Fruit fly (Drosophila melanogaster) whole organism, adult: ENCODE results near the gene CG12320.

Experiments used
- CG11617 ChIP-seq: fragments of 200-800 bp; sonication (Bioruptor generic); optimal IDR thresholded peaks from 2 replicates; lab custom pipeline; 2017; ENCODE audit warnings: mild to moderate bottlenecking, missing biosample characterization, missing genetic modification reagents, missing genetic modification characterization
- CG12768 ChIP-seq: fragments of 200-800 bp; sonication (Bioruptor generic); optimal IDR thresholded peaks from 2 replicates; lab custom pipeline; 2017; ENCODE audit warnings: missing biosample characterization, missing genetic modification characterization, mild to moderate bottlenecking, moderate library complexity, missing genetic modification reagents
- CG14711 ChIP-seq: fragments of 200-800 bp; sonication (Bioruptor generic); optimal IDR thresholded peaks from 2 replicates; lab custom pipeline; 2018; ENCODE audit warnings: missing biosample characterization, mild to moderate bottlenecking, missing genetic modification characterization, moderate library complexity
- CG1620 ChIP-seq: fragments of 200-800 bp; sonication (Bioruptor generic); optimal IDR thresholded peaks from 2 replicates; lab custom pipeline; 2016; ENCODE audit warnings: missing biosample characterization, missing genetic modification characterization
- CG33017 ChIP-seq: fragments of 200-800 bp; sonication (Bioruptor generic); optimal IDR thresholded peaks from 2 replicates; lab custom pipeline; 2018; ENCODE audit warnings: missing biosample characterization, mild to moderate bottlenecking, missing genetic modification characterization, moderate library complexity
- CG5204 ChIP-seq: fragments of 200-800 bp; sonication (Bioruptor generic); optimal IDR thresholded peaks from 2 replicates; lab custom pipeline; 2016; ENCODE audit warnings: missing biosample characterization, missing genetic modification characterization
- CG7045 ChIP-seq: fragments of 200-800 bp; sonication (Bioruptor generic); optimal IDR thresholded peaks from 2 replicates; lab custom pipeline; 2017; ENCODE audit warnings: missing biosample characterization, mild to moderate bottlenecking, missing genetic modification characterization
- CG7101 ChIP-seq: fragments of 200-800 bp; sonication (Bioruptor generic); optimal IDR thresholded peaks from 2 replicates; lab custom pipeline; 2018; ENCODE audit warnings: missing biosample characterization, mild to moderate bottlenecking, missing genetic modification characterization, moderate library complexity
- Clk ChIP-seq: fragments of 200-800 bp; sonication (Bioruptor generic); optimal IDR thresholded peaks from 2 replicates; lab custom pipeline; 2017; ENCODE audit warnings: missing biosample characterization, missing genetic modification characterization
- Crg-1 ChIP-seq: fragments of 200-800 bp; sonication (Bioruptor generic); optimal IDR thresholded peaks from 2 replicates; lab custom pipeline; 2016; ENCODE audit warnings: missing biosample characterization, missing genetic modification characterization
- Hr96 ChIP-seq: fragments of 200-800 bp; sonication (Bioruptor generic); optimal IDR thresholded peaks from 2 replicates; lab custom pipeline; 2016; ENCODE audit warnings: missing biosample characterization, missing genetic modification characterization
- Mnt ChIP-seq: fragments of 200-800 bp; sonication (Bioruptor generic); optimal IDR thresholded peaks from 2 replicates; lab custom pipeline; 2016; ENCODE audit warnings: missing biosample characterization, mild to moderate bottlenecking, missing genetic modification characterization
- bab1 ChIP-seq: fragments of 200-800 bp; sonication (Bioruptor generic); optimal IDR thresholded peaks from 3 replicates; lab custom pipeline; 2019; ENCODE audit warnings: missing biosample characterization, mild to moderate bottlenecking, missing genetic modification characterization, moderate library complexity
- cic ChIP-seq: fragments of 200-800 bp; sonication (Bioruptor generic); optimal IDR thresholded peaks from 2 replicates; lab custom pipeline; 2017; ENCODE audit warnings: missing biosample characterization, mild to moderate bottlenecking, missing genetic modification characterization, moderate library complexity
- cnc ChIP-seq, 2 experiments: fragments of >200 bp; optimal IDR thresholded peaks; 2 replicates each; lab custom pipeline; 2017
- kay ChIP-seq: fragments of 200-800 bp; sonication (Bioruptor generic); peaks from one replicate; lab custom pipeline; 2016; ENCODE audit warnings: missing biosample characterization, missing genetic modification characterization, borderline replicate concordance
- ovo ChIP-seq: fragments of 200-800 bp; sonication (Bioruptor generic); optimal IDR thresholded peaks from 2 replicates; lab custom pipeline; 2016; ENCODE audit warnings: missing biosample characterization, missing genetic modification characterization
- pad ChIP-seq: fragments of 200-800 bp; sonication (Bioruptor generic); optimal IDR thresholded peaks from 3 replicates; lab custom pipeline; 2017; ENCODE audit warnings: missing biosample characterization, missing genetic modification characterization, mild to moderate bottlenecking, moderate library complexity, missing genetic modification reagents
- tj ChIP-seq: fragments of 200-800 bp; sonication (Bioruptor generic); optimal IDR thresholded peaks from 3 replicates; lab custom pipeline; 2017; ENCODE audit warnings: missing biosample characterization, mild to moderate bottlenecking, missing genetic modification characterization, moderate library complexity
- toe ChIP-seq: fragments of 200-800 bp; sonication (Bioruptor generic); optimal IDR thresholded peaks from 2 replicates; lab custom pipeline; 2016; ENCODE audit warnings: missing biosample characterization, missing genetic modification characterization

CG12320 gene

dm6 chr3R:18234699-18235257, 17.8 kb downstream of the CG12320 start:
- TF ChIP-seq Mnt (GFP tag; lab: Kevin White, UChicago) (no peak), CG33017 (no peak), kay (GFP tag; lab: Kevin White, UChicago) (no peak), CG7045 (GFP tag; lab: Kevin White, UChicago) (no peak)

DNA sequence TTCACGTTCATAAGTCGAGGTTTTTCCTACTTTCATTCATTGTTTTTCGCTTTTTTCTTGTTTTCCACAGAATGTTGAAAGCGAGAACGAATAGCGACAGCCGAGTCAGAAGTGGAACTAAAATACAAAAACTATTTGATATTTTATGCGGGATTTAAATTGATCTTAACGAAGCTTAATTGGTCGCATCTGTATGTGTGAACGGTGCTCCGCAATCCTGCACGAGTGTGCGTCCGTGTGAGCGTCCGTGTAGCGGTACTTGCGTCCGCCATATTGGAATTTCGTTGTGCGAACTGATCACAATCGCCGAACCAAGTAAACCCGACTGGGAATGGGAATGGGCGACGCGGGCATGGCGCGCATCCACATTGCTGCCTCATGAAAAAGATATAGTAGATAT, 20.3 kb downstream of the CG12320 start:
- no peak for TF ChIP-seq CG7101 (tag; lab: Kevin White, UChicago)
- TF ChIP-seq Clk (GFP tag; lab: Kevin White, UChicago) = no peak
- TF ChIP-seq kay (GFP tag; lab: Kevin White, UChicago) = no peak
- TF ChIP-seq toe = no peak
- TF ChIP-seq cic (GFP tag; lab: Kevin White, UChicago) = no peak
- no peak for TF ChIP-seq CG11617 (GFP tag; lab: Kevin White, UChicago)
- no peak for TF ChIP-seq CG33017

DNA sequence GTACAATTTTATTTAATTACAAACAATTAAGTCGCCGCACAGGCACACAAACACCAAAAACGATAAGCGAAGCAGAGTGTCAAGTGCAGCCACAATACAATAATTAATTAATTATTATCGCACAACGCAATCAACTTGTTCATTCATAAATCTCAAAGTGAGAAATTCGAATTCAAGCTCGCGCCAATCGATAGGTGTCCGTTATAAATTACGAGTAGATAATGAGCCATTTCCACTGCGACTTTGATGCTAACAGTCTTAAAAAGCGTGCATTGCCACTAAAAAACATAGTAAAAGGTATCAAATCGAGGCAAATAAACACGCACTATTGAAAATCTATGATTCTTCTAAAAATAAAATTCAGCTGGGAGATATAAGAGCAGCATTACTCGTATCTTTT, 22.3 kb downstream of the CG12320 start:
- no peak for TF ChIP-seq CG12768 (GFP tag; lab: Kevin White, UChicago)
- peak; percentile 16 for TF ChIP-seq cic (GFP tag; lab: Kevin White, UChicago)
- TF ChIP-seq Crg-1 (GFP tag; lab: Kevin White, UChicago) = no peak
- no peak for TF ChIP-seq tj (GFP tag; lab: Kevin White, UChicago)

DNA sequence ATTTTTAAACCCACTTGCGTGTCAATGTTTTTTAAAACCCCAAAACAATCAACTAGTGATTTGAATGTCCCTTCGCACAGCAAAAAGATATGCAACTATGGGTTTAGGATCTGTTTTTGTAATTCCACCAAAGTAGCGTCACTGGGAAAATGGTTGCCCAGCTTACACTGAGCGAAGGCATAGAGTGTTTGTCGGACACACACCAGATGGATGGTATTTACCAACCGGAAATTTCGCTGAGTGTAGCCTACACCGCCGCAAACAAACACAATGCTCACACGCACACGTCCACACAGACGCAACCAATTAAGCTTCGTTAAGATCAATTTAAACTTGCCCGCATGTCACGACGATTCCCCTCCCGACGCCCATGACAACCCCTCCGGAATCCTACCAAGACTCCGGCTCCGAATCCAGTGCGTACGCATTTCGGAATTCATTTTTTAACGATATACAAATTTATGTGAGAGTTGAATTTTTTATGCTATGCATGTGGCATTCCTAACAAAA, 23.8 kb downstream of the CG12320 start:
- TF ChIP-seq CG11617 (GFP tag; lab: Kevin White, UChicago) (no peak), CG12768 (GFP tag; lab: Kevin White, UChicago) (peak; percentile 40)

DNA sequence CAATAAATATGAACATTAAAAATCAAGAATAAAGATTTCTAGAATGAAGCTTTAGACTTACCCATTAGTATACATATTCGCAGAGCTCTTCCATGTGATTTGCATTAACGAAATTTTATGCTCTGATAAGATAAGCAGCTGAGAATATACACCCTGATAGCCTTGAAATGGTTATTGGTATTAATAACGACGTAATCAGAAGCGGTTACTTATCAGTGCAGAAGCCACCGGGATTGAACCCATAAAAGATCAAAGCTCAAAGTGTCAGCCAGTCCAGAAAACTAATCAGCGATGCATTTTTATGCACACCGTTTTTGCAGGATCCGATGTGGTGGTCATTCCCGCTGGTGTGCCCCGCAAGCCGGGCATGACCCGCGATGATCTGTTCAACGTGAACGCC, 25.1 kb downstream of the CG12320 start:
- TF ChIP-seq toe (no peak), ovo (no peak), CG33017 (no peak), Clk (GFP tag; lab: Kevin White, UChicago) (no peak), tj (GFP tag; lab: Kevin White, UChicago) (no peak), CG14711 (tag; lab: Kevin White, UChicago) (no peak), bab1 (GFP tag; lab: Kevin White, UChicago) (no peak), CG1620 (GFP tag; lab: Kevin White, UChicago) (no peak), CG12768 (GFP tag; lab: Kevin White, UChicago) (no peak), CG7101 (tag; lab: Kevin White, UChicago) (no peak)

- no peak for TF ChIP-seq CG14711 (tag; lab: Kevin White, UChicago)
- no peak for TF ChIP-seq Clk (GFP tag; lab: Kevin White, UChicago)
Measured at dm6 chr3R:18226809-18227157, 25.8 kb downstream of the CG12320 start.

DNA sequence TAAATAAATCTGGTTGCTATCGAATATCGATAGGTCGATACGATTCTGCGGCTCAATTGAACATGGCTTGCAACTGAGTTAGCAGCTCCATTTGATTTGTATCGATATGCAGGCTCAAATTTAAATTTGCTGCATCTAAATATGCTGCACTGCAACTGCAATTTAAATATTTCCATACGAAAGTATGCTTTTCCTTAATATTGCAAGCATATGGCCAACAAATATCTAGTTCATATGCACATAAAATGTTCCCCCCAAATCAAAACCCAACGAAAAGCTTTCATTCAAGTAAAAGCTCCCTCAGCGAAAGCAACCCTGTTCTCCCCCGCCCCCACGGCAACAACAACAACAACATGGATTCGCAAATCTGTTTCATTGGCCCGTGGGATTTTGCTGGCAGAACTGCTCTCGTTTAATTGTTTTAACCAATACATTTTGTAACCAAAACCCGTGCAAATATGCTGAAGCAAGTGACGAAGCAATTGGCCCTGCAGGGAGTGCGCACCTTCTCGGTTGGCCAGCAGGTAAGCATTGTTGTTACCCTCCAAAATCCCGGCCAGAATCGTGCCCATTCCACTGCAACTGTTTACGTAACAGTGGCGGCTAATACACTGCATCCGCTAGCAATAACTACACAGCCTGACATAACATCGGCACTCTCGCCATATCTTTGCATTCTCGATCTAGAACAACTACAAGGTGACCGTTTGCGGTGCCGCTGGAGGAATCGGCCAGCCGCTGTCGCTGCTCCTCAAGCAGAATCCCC, 26.3 kb downstream of the CG12320 start, which contains the start of the genes CG7168 and Mdh2:
Gene CG7168 (minus strand): TSS at position 40 of the 766 bp plus-strand sequence.
Gene Mdh2 (plus strand): TSS at position 354 of the 766 bp plus-strand sequence.
- TF ChIP-seq bab1 (GFP tag; lab: Kevin White, UChicago) (peak; percentile 35), Crg-1 (GFP tag; lab: Kevin White, UChicago) (no peak), CG12768 (GFP tag; lab: Kevin White, UChicago) (peak; percentile 49), pad (peak; percentile 4), CG11617 (GFP tag; lab: Kevin White, UChicago) (peak; percentile 30), kay (GFP tag; lab: Kevin White, UChicago) (no peak), tj (GFP tag; lab: Kevin White, UChicago) (peak; percentile 28), Mnt (GFP tag; lab: Kevin White, UChicago) (peak; percentile 35), CG14711 (tag; lab: Kevin White, UChicago) (peak; percentile 90)

- TF ChIP-seq kay (GFP tag; lab: Kevin White, UChicago) (no peak), pad (peak; percentile 46), Crg-1 (GFP tag; lab: Kevin White, UChicago) (peak; percentile 32), cic (GFP tag; lab: Kevin White, UChicago) (peak; percentile 6), ovo (peak; percentile 74), CG12768 (GFP tag; lab: Kevin White, UChicago) (peak; percentile 61), Clk (GFP tag; lab: Kevin White, UChicago) (peak; percentile 21), CG1620 (GFP tag; lab: Kevin White, UChicago) (peak; percentile 64), CG14711 (tag; lab: Kevin White, UChicago) (peak; percentile 71), toe (no peak), Mnt (GFP tag; lab: Kevin White, UChicago) (peak; percentile 98), bab1 (GFP tag; lab: Kevin White, UChicago) (peak; percentile 82), CG7101 (tag; lab: Kevin White, UChicago) (peak; percentile 73), CG11617 (GFP tag; lab: Kevin White, UChicago) (peak; percentile 80), CG33017 (peak; percentile 57), tj (GFP tag; lab: Kevin White, UChicago) (peak; percentile 51), Hr96 (GFP tag; lab: Kevin White, UChicago) (no peak), cnc (optimal IDR thresholded peaks at IDR 0.05; lab: Kevin White, UChicago) (no peak), CG7045 (GFP tag; lab: Kevin White, UChicago) (peak; percentile 47), CG5204 (GFP tag; lab: Kevin White, UChicago) (no peak)
Measured at dm6 chr3R:18223434-18223833, 29.1 kb downstream of the CG12320 start, which contains the start of the genes mTerf5 and Non3. mTerf5 (minus strand) TSS chr3R:18223682. Non3 (plus strand) TSS chr3R:18223722.
